Worm (Caenorhabditis elegans) whole organism, L1 larva: ENCODE results near the gene slc-30A9.
A peak's percentile ranks its signal among the peaks of the same experiment; 100 is the strongest.

Source experiments
- C04F5.9 ChIP-seq: sonication (generic microtip); optimal IDR thresholded peaks from 2 replicates; lab custom pipeline; 2016; ENCODE audit warnings: missing genetic modification characterization, missing compliant biosample characterization
- C16A3.4 ChIP-seq: fragments of 150-350 bp; optimal IDR thresholded peaks from 2 replicates; lab custom pipeline; 2014; ENCODE audit warnings: missing biosample characterization, missing genetic modification characterization
- aha-1 ChIP-seq: fragments of 150-350 bp; optimal IDR thresholded peaks from 2 replicates; lab custom pipeline; 2014; ENCODE audit warnings: missing biosample characterization, missing genetic modification characterization
- ama-1 ChIP-seq: fragments of 150-350 bp; optimal IDR thresholded peaks from 2 replicates; lab custom pipeline; 2014
- ceh-8 ChIP-seq: fragments of 200-800 bp; sonication (Bioruptor generic); optimal IDR thresholded peaks from 2 replicates; lab custom pipeline; 2018; ENCODE audit warnings: mild to moderate bottlenecking, missing genetic modification characterization, moderate library complexity, missing compliant biosample characterization
- ceh-82 ChIP-seq, 3 experiments: fragments of 150-350 bp in 1 of 3; sonication (generic microtip) in 2 of 3; optimal IDR thresholded peaks; 2 replicates each; lab custom pipeline; 2014 to 2017; ENCODE audit warnings: missing biosample characterization in 3 of 3, missing genetic modification characterization in 3 of 3
- ceh-88 ChIP-seq: fragments of 200-800 bp; sonication (Bioruptor generic); IDR thresholded peaks from 2 replicates; pipeline ENCODE4 v1.3.6; 2022; ENCODE audit warnings: missing genetic modification characterization, missing compliant biosample characterization
- ces-1 ChIP-seq: fragments of 150-350 bp; optimal IDR thresholded peaks from 2 replicates; lab custom pipeline; 2014; ENCODE audit warnings: missing biosample characterization, missing genetic modification reagents, missing genetic modification characterization
- dsc-1 ChIP-seq: sonication (generic microtip); optimal IDR thresholded peaks from 2 replicates; lab custom pipeline; 2016; ENCODE audit warnings: mild to moderate bottlenecking, missing genetic modification characterization, missing compliant biosample characterization
- efl-1 ChIP-seq, 4 experiments: fragments of 150-350 bp; optimal IDR thresholded peaks in 3 of 4; peaks in 1 of 4; 1 replicate in 1 of 4; 2 replicates in 3 of 4; lab custom pipeline; 2014; ENCODE audit warnings: missing biosample characterization in 2 of 4, missing genetic modification characterization in 2 of 4, missing genetic modification reagents in 2 of 4
- efl-3 ChIP-seq: fragments of 200-800 bp; sonication (Bioruptor generic); optimal IDR thresholded peaks from 2 replicates; lab custom pipeline; 2018; ENCODE audit warnings: mild to moderate bottlenecking, missing genetic modification characterization, missing compliant biosample characterization
- egl-27 ChIP-seq, 2 experiments: fragments of 150-350 bp in 1 of 2; sonication (generic microtip); optimal IDR thresholded peaks; 3 replicates each; lab custom pipeline; 2017 to 2018; ENCODE audit warnings: missing biosample characterization in 2 of 2, missing genetic modification characterization in 2 of 2, missing genetic modification reagents in 2 of 2
- elt-2 ChIP-seq: sonication (generic microtip); optimal IDR thresholded peaks from 2 replicates; lab custom pipeline; 2016; ENCODE audit warnings: missing genetic modification characterization, mild to moderate bottlenecking, inconsistent platforms, missing compliant biosample characterization, missing genetic modification reagents
- elt-3 ChIP-seq, 6 experiments: fragments of 150-350 bp in 1 of 6; sonication (generic microtip); optimal IDR thresholded peaks; 2 replicates each; lab custom pipeline; 2017 to 2018; ENCODE audit warnings: missing biosample characterization in 6 of 6, missing genetic modification characterization in 6 of 6, inconsistent platforms in 1 of 6
- fkh-10 ChIP-seq: sonication (generic microtip); optimal IDR thresholded peaks from 2 replicates; lab custom pipeline; 2017; ENCODE audit warnings: missing biosample characterization, missing genetic modification reagents, missing genetic modification characterization
- fos-1 ChIP-seq: fragments of 150-350 bp; optimal IDR thresholded peaks from 2 replicates; lab custom pipeline; 2014; ENCODE audit warnings: missing biosample characterization, missing genetic modification characterization
- grh-1 ChIP-seq: fragments of 200-800 bp; sonication (Bioruptor generic); IDR thresholded peaks from 2 replicates; pipeline ENCODE4 v1.3.6; 2022; ENCODE audit warnings: missing genetic modification reagents, missing genetic modification characterization, missing compliant biosample characterization
- hlh-4 ChIP-seq: sonication (generic microtip); optimal IDR thresholded peaks from 2 replicates; lab custom pipeline; 2016; ENCODE audit warnings: mild to moderate bottlenecking, missing genetic modification characterization, missing compliant biosample characterization
- hpl-2 ChIP-seq: fragments of 150-350 bp; optimal IDR thresholded peaks from 2 replicates; lab custom pipeline; 2014; ENCODE audit warnings: missing biosample characterization, missing genetic modification reagents, missing genetic modification characterization
- isw-1 ChIP-seq: fragments of 200-800 bp; sonication (Bioruptor generic); IDR thresholded peaks from 2 replicates; pipeline ENCODE4 v1.3.6; 2022; ENCODE audit warnings: missing genetic modification characterization, missing compliant biosample characterization
- lin-13 ChIP-seq: fragments of 150-350 bp; optimal IDR thresholded peaks from 2 replicates; lab custom pipeline; 2014; ENCODE audit warnings: missing biosample characterization, missing genetic modification reagents, missing genetic modification characterization
- lin-14 ChIP-seq: fragments of 200-800 bp; sonication (Bioruptor generic); optimal IDR thresholded peaks from 2 replicates; lab custom pipeline; 2018; ENCODE audit warnings: mild to moderate bottlenecking, missing genetic modification characterization, moderate library complexity, missing compliant biosample characterization
- lin-35 ChIP-seq, 2 experiments: fragments of 150-350 bp; optimal IDR thresholded peaks; 2 replicates each; lab custom pipeline; 2014; ENCODE audit warnings: missing biosample characterization in 2 of 2, missing genetic modification characterization in 2 of 2, missing genetic modification reagents in 2 of 2
- lin-39 ChIP-seq: fragments of 150-350 bp; optimal IDR thresholded peaks from 2 replicates; lab custom pipeline; 2014; ENCODE audit warnings: missing biosample characterization, missing genetic modification reagents, missing genetic modification characterization
- lsy-2 ChIP-seq, 2 experiments: fragments of 150-350 bp; optimal IDR thresholded peaks; 2 replicates each; lab custom pipeline; 2014; ENCODE audit warnings: missing biosample characterization in 2 of 2, missing genetic modification characterization in 2 of 2
- mab-9 ChIP-seq: fragments of 200-800 bp; sonication (Bioruptor generic); IDR thresholded peaks from 2 replicates; pipeline ENCODE4 v1.3.6; 2022; ENCODE audit warnings: missing genetic modification reagents, missing genetic modification characterization, missing compliant biosample characterization
- mdl-1 ChIP-seq, 2 experiments: fragments of 150-350 bp; optimal IDR thresholded peaks; 2 replicates each; lab custom pipeline; 2014 to 2017; ENCODE audit warnings: missing biosample characterization in 2 of 2, missing genetic modification characterization in 2 of 2, inconsistent platforms in 1 of 2
- mef-2 ChIP-seq: fragments of 150-350 bp; optimal IDR thresholded peaks from 2 replicates; lab custom pipeline; 2014; ENCODE audit warnings: missing biosample characterization, missing genetic modification characterization
- nhr-19 ChIP-seq: fragments of 200-800 bp; sonication (Bioruptor generic); conservative IDR thresholded peaks from 2 replicates; pipeline ENCODE4 v1.3.6; 2022; ENCODE audit warnings: missing genetic modification characterization, missing compliant biosample characterization
- nhr-47 ChIP-seq: sonication (generic microtip); optimal IDR thresholded peaks from 2 replicates; lab custom pipeline; 2016; ENCODE audit warnings: mild to moderate bottlenecking, missing genetic modification characterization, moderate library complexity, missing compliant biosample characterization
- nhr-85 ChIP-seq: sonication (generic microtip); peaks from one replicate; lab custom pipeline; 2016; ENCODE audit warnings: missing genetic modification characterization, inconsistent platforms, missing compliant biosample characterization
- pax-3 ChIP-seq: fragments of 200-800 bp; sonication (Bioruptor generic); optimal IDR thresholded peaks from 2 replicates; lab custom pipeline; 2018; ENCODE audit warnings: mild to moderate bottlenecking, missing genetic modification characterization, moderate library complexity, missing compliant biosample characterization
- pqm-1 ChIP-seq: sonication (generic microtip); optimal IDR thresholded peaks from 3 replicates; lab custom pipeline; 2017; ENCODE audit warnings: missing biosample characterization, missing genetic modification characterization
- skn-1 ChIP-seq: fragments of 150-350 bp; optimal IDR thresholded peaks from 2 replicates; lab custom pipeline; 2014; ENCODE audit warnings: missing biosample characterization, missing genetic modification characterization
- snpc-4 ChIP-seq: fragments of 150-350 bp; optimal IDR thresholded peaks from 2 replicates; lab custom pipeline; 2014; ENCODE audit warnings: missing biosample characterization, missing genetic modification characterization
- snu-23 ChIP-seq: sonication (generic microtip); optimal IDR thresholded peaks from 2 replicates; lab custom pipeline; 2016; ENCODE audit warnings: missing genetic modification characterization, missing compliant biosample characterization
- sox-4 ChIP-seq: sonication (generic microtip); optimal IDR thresholded peaks from 2 replicates; lab custom pipeline; 2016; ENCODE audit warnings: missing genetic modification characterization, missing compliant biosample characterization
- swsn-7 ChIP-seq: sonication (generic microtip); optimal IDR thresholded peaks from 2 replicates; lab custom pipeline; 2016; ENCODE audit warnings: missing genetic modification characterization, missing compliant biosample characterization
- unc-130 ChIP-seq: fragments of 150-350 bp; optimal IDR thresholded peaks from 2 replicates; lab custom pipeline; 2017; ENCODE audit warnings: missing biosample characterization, missing genetic modification characterization, inconsistent platforms
- unc-86 ChIP-seq: sonication (generic microtip); optimal IDR thresholded peaks from 2 replicates; lab custom pipeline; 2016; ENCODE audit warnings: missing genetic modification characterization, missing compliant biosample characterization
- zip-4 ChIP-seq: fragments of 200-800 bp; sonication (Bioruptor generic); optimal IDR thresholded peaks from 2 replicates; lab custom pipeline; 2018; ENCODE audit warnings: mild to moderate bottlenecking, missing genetic modification characterization, moderate library complexity, missing compliant biosample characterization
- ztf-11 ChIP-seq, 2 experiments: sonication (generic microtip); optimal IDR thresholded peaks; 2 replicates each; lab custom pipeline; 2016 to 2017; ENCODE audit warnings: missing genetic modification characterization in 2 of 2, missing biosample characterization in 1 of 2, missing compliant biosample characterization in 1 of 2
- ztf-4 ChIP-seq: fragments of 150-350 bp; optimal IDR thresholded peaks from 2 replicates; lab custom pipeline; 2014; ENCODE audit warnings: missing biosample characterization, missing genetic modification characterization

The slc-30A9 gene

DNA sequence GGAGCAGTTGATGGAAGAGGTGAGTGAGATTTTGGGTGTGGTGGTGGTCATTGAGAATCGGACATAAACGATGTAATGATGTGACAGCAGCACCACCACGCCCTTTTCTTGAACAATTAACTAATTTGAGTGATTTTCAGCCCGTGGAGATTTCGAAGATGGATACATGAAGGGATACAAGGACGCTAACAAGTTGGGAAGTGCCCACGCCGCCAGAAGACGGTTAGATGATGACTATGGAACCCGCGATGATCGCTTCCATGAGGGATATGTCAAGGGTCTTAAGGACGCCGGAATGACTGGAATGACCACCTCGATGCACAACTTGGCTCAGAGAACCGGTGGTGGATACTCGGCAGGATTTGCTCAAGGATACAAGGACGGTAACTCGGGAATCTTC is 20.6 kb downstream of the slc-30A9 start:
- TF ChIP-seq ceh-88 = no peak
- TF ChIP-seq hpl-2 = no peak

DNA sequence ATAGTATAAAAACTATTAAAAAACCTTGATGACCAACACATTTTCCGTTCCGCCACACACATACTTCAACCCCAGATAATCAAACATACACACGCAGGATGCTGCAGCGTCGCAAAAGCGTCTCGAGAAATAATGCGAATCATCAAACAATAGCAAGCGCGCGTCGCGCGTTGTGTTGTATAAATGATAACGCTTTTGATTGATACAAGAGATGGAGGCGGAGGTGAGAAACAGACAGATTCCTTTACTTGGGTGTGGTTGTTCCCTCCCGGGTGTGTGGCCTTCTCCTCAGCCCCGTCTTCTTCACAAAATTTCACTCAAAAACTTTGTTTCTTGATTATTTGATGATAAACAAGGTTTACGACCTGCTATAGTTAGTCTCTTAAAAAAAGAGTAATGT is 22.5 kb downstream of the slc-30A9 start:
- TF ChIP-seq swsn-7 (tag; lab: Kevin White, UChicago) (no peak), aha-1 (tag; lab: Kevin White, UChicago) (no peak), fos-1 (no peak), unc-130 (tag; lab: Kevin White, UChicago) (no peak), elt-3 (tag; optimal IDR thresholded peaks at IDR 0.05; lab: Kevin White, UChicago) (peak in 3 of 6 experiments; percentile 49 to 76 (median 67)), lin-14 (GFP tag; lab: Kevin White, UChicago) (peak; percentile 64), sox-4 (no peak), hpl-2 (no peak), mef-2 (tag; lab: Kevin White, UChicago) (no peak), lsy-2 (tag; optimal IDR thresholded peaks at IDR 0.05; lab: Kevin White, UChicago) (no peak), dsc-1 (tag; lab: Kevin White, UChicago) (no peak), elt-2 (tag; lab: Kevin White, UChicago) (peak; percentile 14), fkh-10 (GFP tag; lab: Kevin White, UChicago) (no peak), isw-1 (GFP tag; lab: Robert Waterston, UW) (no peak), zip-4 (GFP tag; lab: Kevin White, UChicago) (no peak), snu-23 (GFP tag; lab: Kevin White, UChicago) (peak; percentile 34), lin-35 (GFP tag; optimal IDR thresholded peaks at IDR 0.05; lab: Kevin White, UChicago) (peak in 1 of 2 experiments; percentile 38), C04F5.9 (tag; lab: Kevin White, UChicago) (no peak), ceh-82 (tag; optimal IDR thresholded peaks at IDR 0.05; lab: Kevin White, UChicago) (no peak), nhr-85 (tag; lab: Kevin White, UChicago) (peak; percentile 71), efl-1 (optimal IDR thresholded peaks at IDR 0.05; lab: Kevin White, UChicago) (no peak), efl-1 (GFP tag; optimal IDR thresholded peaks at IDR 0.05 in 1 of 2; lab: Kevin White, UChicago) (no peak), mdl-1 (tag; optimal IDR thresholded peaks at IDR 0.05; lab: Kevin White, UChicago) (no peak), efl-3 (GFP tag; lab: Kevin White, UChicago) (no peak), ceh-8 (GFP tag; lab: Kevin White, UChicago) (no peak), lin-13 (GFP tag; lab: Kevin White, UChicago) (no peak), grh-1 (GFP tag; lab: Robert Waterston, UW) (no peak), ces-1 (no peak), pax-3 (tag; lab: Kevin White, UChicago) (no peak), C16A3.4 (tag; lab: Kevin White, UChicago) (no peak)

DNA sequence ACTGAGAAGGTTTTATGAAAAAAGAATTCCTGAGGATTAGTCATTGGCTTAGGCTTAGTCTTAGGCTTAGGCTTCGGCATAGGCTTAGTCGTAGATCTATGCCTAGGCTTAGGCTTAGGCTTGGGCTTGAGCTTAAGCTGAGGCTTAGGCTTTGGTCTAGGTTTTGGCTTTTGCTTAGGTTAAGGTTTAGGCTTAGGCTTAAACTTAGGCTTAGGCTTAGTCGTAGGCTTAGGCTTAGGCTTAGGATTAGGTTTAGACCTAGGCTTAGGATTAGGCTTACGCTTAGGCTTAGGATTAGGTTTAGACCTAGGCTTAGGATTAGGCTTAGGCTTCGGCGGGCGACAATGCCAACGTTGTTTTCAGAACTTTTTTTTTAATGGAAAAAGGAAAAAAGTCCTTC is 23.2 kb downstream of the slc-30A9 start:
- no peak for TF ChIP-seq snpc-4 (tag; lab: Kevin White, UChicago)
- TF ChIP-seq mab-9 (GFP tag; lab: Robert Waterston, UW) = no peak
- TF ChIP-seq ztf-4 = no peak
- TF ChIP-seq snu-23 (GFP tag; lab: Kevin White, UChicago) = no peak
- TF ChIP-seq hlh-4 = no peak
- TF ChIP-seq nhr-19 (GFP tag; lab: Robert Waterston, UW) = no peak
- no peak for TF ChIP-seq elt-3 (tag; optimal IDR thresholded peaks at IDR 0.05; lab: Kevin White, UChicago)
- TF ChIP-seq unc-86 = no peak
- no peak for TF ChIP-seq ztf-11 (tag; optimal IDR thresholded peaks at IDR 0.05; lab: Kevin White, UChicago)
- no peak for TF ChIP-seq egl-27 (tag; optimal IDR thresholded peaks at IDR 0.05; lab: Kevin White, UChicago)
- TF ChIP-seq pqm-1 (tag; lab: Kevin White, UChicago) = no peak
- no peak for TF ChIP-seq ama-1 (lab: Kevin White, UChicago)
- TF ChIP-seq skn-1 = no peak
- no peak for TF ChIP-seq nhr-47 (tag; lab: Kevin White, UChicago)
- no peak for TF ChIP-seq zip-4 (GFP tag; lab: Kevin White, UChicago)
- TF ChIP-seq lin-39 (tag; lab: Kevin White, UChicago) = no peak
- no peak for TF ChIP-seq mef-2 (tag; lab: Kevin White, UChicago)
